Worm (Caenorhabditis elegans): Measurements from ENCODE around the gene tag-77.

tag-77 gene

ce11 chrIV:8501382-8501781 is 9.0 kb downstream of the tag-77 start, which contains the start of gene C28C12.1:
Gene C28C12.1, plus strand, starts transcription at chrIV:8501682.
- no peak for TF ChIP-seq madf-2 (tag; optimal IDR thresholded peaks at IDR 0.05)
- no peak for TF ChIP-seq T23F11.4 (GFP tag; optimal IDR thresholded peaks at IDR 0.05)
- no peak for TF ChIP-seq npax-4 (tag; optimal IDR thresholded peaks at IDR 0.05)
- TF ChIP-seq hlh-15 (tag; optimal IDR thresholded peaks at IDR 0.05) = no peak
- no peak for TF ChIP-seq ttx-3 (tag; optimal IDR thresholded peaks at IDR 0.05)
- no peak for TF ChIP-seq K09A11.1 (tag; optimal IDR thresholded peaks at IDR 0.05; ENCODE audit: insufficient read depth)

ce11 chrIV:8499956-8500355 is 10.4 kb downstream of the tag-77 start:
- TF ChIP-seq pros-1 (tag; optimal IDR thresholded peaks at IDR 0.05) (no peak), pag-3 (tag; optimal IDR thresholded peaks at IDR 0.05; ENCODE audit: borderline replicate concordance) (no peak), C38D4.7 (GFP tag; optimal IDR thresholded peaks at IDR 0.05) (no peak), hlh-6 (tag; optimal IDR thresholded peaks at IDR 0.05) (no peak), ceh-45 (GFP tag; IDR thresholded peaks at IDR 0.05) (no peak), unc-42 (tag; optimal IDR thresholded peaks at IDR 0.05) (no peak), odd-2 (tag; optimal IDR thresholded peaks at IDR 0.05) (no peak), ceh-22 (tag; optimal IDR thresholded peaks at IDR 0.05) (no peak), npax-4 (tag; optimal IDR thresholded peaks at IDR 0.05) (no peak), lim-6 (tag; optimal IDR thresholded peaks at IDR 0.05) (no peak), nfya-1 (tag; optimal IDR thresholded peaks at IDR 0.05) (no peak), lin-11 (tag; optimal IDR thresholded peaks at IDR 0.05) (no peak)

- TF ChIP-seq sox-2 (GFP tag; IDR thresholded peaks at IDR 0.05) = no peak
- peak; percentile 22 for TF ChIP-seq zip-5 (tag; optimal IDR thresholded peaks at IDR 0.05)
- peak; percentile 29 for TF ChIP-seq rnt-1 (tag; optimal IDR thresholded peaks at IDR 0.05)
- peak; percentile 13 for TF ChIP-seq nfya-1 (tag; optimal IDR thresholded peaks at IDR 0.05)
- peak; percentile 78 for TF ChIP-seq C08G9.2 (tag; optimal IDR thresholded peaks at IDR 0.05)
- peak; percentile 38 for TF ChIP-seq tbx-2 (tag; optimal IDR thresholded peaks at IDR 0.05)
- no peak for TF ChIP-seq hlh-6 (tag; optimal IDR thresholded peaks at IDR 0.05)
- TF ChIP-seq ceh-24 (tag; optimal IDR thresholded peaks at IDR 0.05) = no peak
- TF ChIP-seq sdc-2 (tag; optimal IDR thresholded peaks at IDR 0.05) = no peak
- TF ChIP-seq ets-4 (tag; optimal IDR thresholded peaks at IDR 0.05) = peak; percentile 37
- peak; percentile 19 for TF ChIP-seq tbx-7 (tag; optimal IDR thresholded peaks at IDR 0.05)
- TF ChIP-seq ztf-16 (tag; optimal IDR thresholded peaks at IDR 0.05) = no peak
- TF ChIP-seq ceh-9 (tag; optimal IDR thresholded peaks at IDR 0.05) = no peak
- TF ChIP-seq ceh-45 (GFP tag; IDR thresholded peaks at IDR 0.05) = no peak
- TF ChIP-seq ref-2 (tag; optimal IDR thresholded peaks at IDR 0.05) = peak; percentile 46
- peak; percentile 69 for TF ChIP-seq ceh-31 (tag; optimal IDR thresholded peaks at IDR 0.05)
These were observed 11.5 kb downstream of the tag-77 start, which contains the start of the genes acdh-13 and mesp-1 for ce11 chrIV:8498773-8499360. Gene acdh-13, minus strand, starts transcription at chrIV:8498823. Gene mesp-1, plus strand, starts transcription at chrIV:8499310.

ce11 chrIV:8496263-8496662 is 14.1 kb downstream of the tag-77 start, which contains the start of gene C28C12.12:
Gene C28C12.12, minus strand, starts transcription at chrIV:8496363.
- no peak for TF ChIP-seq hlh-8 (tag; optimal IDR thresholded peaks at IDR 0.05)
- no peak for TF ChIP-seq hlh-15 (tag; optimal IDR thresholded peaks at IDR 0.05)

ce11 chrIV:8492242-8492641 is 18.1 kb downstream of the tag-77 start, which contains the start of gene sru-7:
Gene sru-7, plus strand, starts transcription at chrIV:8492542.
- TF ChIP-seq pros-1 (tag; optimal IDR thresholded peaks at IDR 0.05) = no peak
- TF ChIP-seq unc-86 (tag; optimal IDR thresholded peaks at IDR 0.05) = no peak
- no peak for TF ChIP-seq T23F11.4 (GFP tag; optimal IDR thresholded peaks at IDR 0.05)
- no peak for TF ChIP-seq npax-4 (tag; optimal IDR thresholded peaks at IDR 0.05)
- no peak for TF ChIP-seq ceh-18 (tag; optimal IDR thresholded peaks at IDR 0.05)
- no peak for TF ChIP-seq ceh-45 (GFP tag; IDR thresholded peaks at IDR 0.05)
- no peak for TF ChIP-seq pat-9 (tag; optimal IDR thresholded peaks at IDR 0.05)
- TF ChIP-seq hlh-6 (tag; optimal IDR thresholded peaks at IDR 0.05) = no peak
- TF ChIP-seq K09A11.1 (tag; optimal IDR thresholded peaks at IDR 0.05; ENCODE audit: insufficient read depth) = no peak
- TF ChIP-seq K02D7.2 (tag; optimal IDR thresholded peaks at IDR 0.05) = no peak
- TF ChIP-seq nhr-232 (tag; optimal IDR thresholded peaks at IDR 0.05) = no peak
- no peak for TF ChIP-seq ceh-34 (tag; optimal IDR thresholded peaks at IDR 0.05)
- TF ChIP-seq ceh-19 (GFP tag; optimal IDR thresholded peaks at IDR 0.05) = no peak
- no peak for TF ChIP-seq dve-1 (tag; optimal IDR thresholded peaks at IDR 0.05)
- no peak for TF ChIP-seq nfya-1 (tag; optimal IDR thresholded peaks at IDR 0.05)
- TF ChIP-seq ttx-3 (tag; optimal IDR thresholded peaks at IDR 0.05) = no peak
- no peak for TF ChIP-seq C38D4.7 (GFP tag; optimal IDR thresholded peaks at IDR 0.05)

Measured in whole organism, late embryonic.